Fruit fly (Drosophila melanogaster) whole organism, wandering third instar larva: Measurements from ENCODE around the gene CG13390.

Experiments
- Abd-B ChIP-seq: fragments of >200 bp; optimal IDR thresholded peaks from 2 replicates; lab custom pipeline; 2017; ENCODE audit warnings: missing biosample characterization, missing genetic modification characterization
- CG32264 ChIP-seq: fragments of 200-800 bp; sonication (Bioruptor generic); optimal IDR thresholded peaks from 2 replicates; lab custom pipeline; 2016; ENCODE audit warnings: missing biosample characterization, missing genetic modification characterization
- CG9705 ChIP-seq: fragments of 200-800 bp; sonication (Bioruptor generic); optimal IDR thresholded peaks from 2 replicates; lab custom pipeline; 2018; ENCODE audit warnings: missing biosample characterization, mild to moderate bottlenecking, missing genetic modification characterization
- CrebA ChIP-seq: fragments of 200-800 bp; sonication (Bioruptor generic); optimal IDR thresholded peaks from 2 replicates; lab custom pipeline; 2016; ENCODE audit warnings: missing biosample characterization, mild to moderate bottlenecking, missing genetic modification characterization, borderline replicate concordance
- Dfd ChIP-seq: fragments of >200 bp; optimal IDR thresholded peaks from 2 replicates; lab custom pipeline; 2017; ENCODE audit warnings: missing biosample characterization, missing genetic modification characterization
- Dif ChIP-seq: fragments of 200-275, 200-300 bp; sonication (Bioruptor generic); optimal IDR thresholded peaks from 2 replicates; lab custom pipeline; 2018; ENCODE audit warnings: missing biosample characterization, missing genetic modification characterization; ENCODE audit not compliant: partially characterized antibody
- GATAd ChIP-seq: sonication (Bioruptor generic); optimal IDR thresholded peaks from 2 replicates; lab custom pipeline; 2016; ENCODE audit warnings: missing biosample characterization, missing genetic modification characterization
- HLH106 ChIP-seq: fragments of 200-800 bp; optimal IDR thresholded peaks from 3 replicates; lab custom pipeline; 2019; ENCODE audit warnings: missing biosample characterization, mild to moderate bottlenecking, missing genetic modification characterization, moderate library complexity
- Hnf4 ChIP-seq: fragments of 200-800 bp; sonication (Bioruptor generic); optimal IDR thresholded peaks from 2 replicates; lab custom pipeline; 2016; ENCODE audit warnings: missing biosample characterization, mild to moderate bottlenecking, missing genetic modification characterization
- Hr78 ChIP-seq: fragments of >200 bp; optimal IDR thresholded peaks from 2 replicates; lab custom pipeline; 2017; ENCODE audit warnings: missing biosample characterization, missing genetic modification characterization
- Hr83 ChIP-seq: fragments of 200-300 bp; sonication (Bioruptor generic); optimal IDR thresholded peaks from 2 replicates; lab custom pipeline; 2016; ENCODE audit warnings: missing biosample characterization, mild to moderate bottlenecking, missing genetic modification characterization, moderate library complexity; ENCODE audit not compliant: poor library complexity, severe bottlenecking
- Jra ChIP-seq: sonication (Bioruptor generic); optimal IDR thresholded peaks from 2 replicates; lab custom pipeline; 2016; ENCODE audit warnings: missing biosample characterization, missing genetic modification characterization
- Mio ChIP-seq: sonication (Bioruptor generic); optimal IDR thresholded peaks from 2 replicates; lab custom pipeline; 2016; ENCODE audit warnings: missing biosample characterization, missing genetic modification characterization
- Myc ChIP-seq: fragments of >200 bp; optimal IDR thresholded peaks from 2 replicates; lab custom pipeline; 2017
- N ChIP-seq: fragments of >200 bp; optimal IDR thresholded peaks from 2 replicates; lab custom pipeline; 2018; ENCODE audit warnings: missing biosample characterization, missing external identifiers, missing genetic modification characterization
- OdsH ChIP-seq: fragments of 200-800 bp; sonication (Bioruptor generic); optimal IDR thresholded peaks from 2 replicates; lab custom pipeline; 2016; ENCODE audit warnings: missing biosample characterization, mild to moderate bottlenecking, missing genetic modification characterization
- Rel ChIP-seq, 2 experiments: fragments of 200-800 bp; sonication (Bioruptor generic) in 1 of 2; optimal IDR thresholded peaks; 2 replicates in 1 of 2; 3 replicates in 1 of 2; lab custom pipeline; 2016 to 2019; ENCODE audit warnings: mild to moderate bottlenecking in 2 of 2, missing biosample characterization in 2 of 2, missing genetic modification characterization in 2 of 2, moderate library complexity in 1 of 2
- Sp1 ChIP-seq: fragments of 200-800 bp; sonication (Bioruptor generic); optimal IDR thresholded peaks from 3 replicates; lab custom pipeline; 2019; ENCODE audit warnings: missing biosample characterization, mild to moderate bottlenecking, missing genetic modification characterization, moderate library complexity
- Vsx2 ChIP-seq: fragments of 200-300, 225-300 bp; sonication (Bioruptor generic); optimal IDR thresholded peaks from 2 replicates; lab custom pipeline; 2018; ENCODE audit warnings: missing biosample characterization, missing genetic modification characterization; ENCODE audit not compliant: partially characterized antibody
- br ChIP-seq: fragments of 200-800 bp; sonication (Bioruptor generic); optimal IDR thresholded peaks from 2 replicates; lab custom pipeline; 2016; ENCODE audit warnings: missing biosample characterization, missing genetic modification characterization
- brk ChIP-seq: fragments of 200-800 bp; sonication (Bioruptor generic); optimal IDR thresholded peaks from 2 replicates; lab custom pipeline; 2016; ENCODE audit warnings: missing biosample characterization, mild to moderate bottlenecking, missing genetic modification characterization
- dl ChIP-seq, 2 experiments: fragments of 175-275, 200-275 bp in 1 of 2; fragments of 200-275 bp in 1 of 2; sonication (Bioruptor generic); optimal IDR thresholded peaks; lab custom pipeline; 2018; ENCODE audit warnings: mild to moderate bottlenecking in 2 of 2, missing biosample characterization in 2 of 2, missing genetic modification characterization in 2 of 2, moderate library complexity in 2 of 2; ENCODE audit not compliant: partially characterized antibody in 2 of 2, insufficient read depth in 1 of 2
- dmrt93B ChIP-seq: fragments of 200-800 bp; sonication (Bioruptor generic); optimal IDR thresholded peaks from 2 replicates; lab custom pipeline; 2018; ENCODE audit warnings: missing biosample characterization, mild to moderate bottlenecking, missing genetic modification characterization
- dsf ChIP-seq: sonication (Bioruptor generic); optimal IDR thresholded peaks from 2 replicates; lab custom pipeline; 2016; ENCODE audit warnings: missing biosample characterization, missing genetic modification characterization, borderline replicate concordance
- ey ChIP-seq: fragments of 200-800 bp; sonication (Bioruptor generic); optimal IDR thresholded peaks from 2 replicates; lab custom pipeline; 2016; ENCODE audit warnings: missing biosample characterization, missing genetic modification characterization
- foxo ChIP-seq, 2 experiments: fragments of 200-800 bp; sonication (Bioruptor generic); optimal IDR thresholded peaks; 2 replicates in 1 of 2; 3 replicates in 1 of 2; lab custom pipeline; 2016 to 2017; ENCODE audit warnings: missing biosample characterization in 2 of 2, missing genetic modification characterization in 2 of 2
- fru ChIP-seq: fragments of 200-800 bp; sonication (Bioruptor generic); optimal IDR thresholded peaks from 3 replicates; lab custom pipeline; 2016; ENCODE audit warnings: missing biosample characterization, mild to moderate bottlenecking, missing genetic modification characterization
- h ChIP-seq: fragments of 200-800 bp; sonication (Bioruptor generic); optimal IDR thresholded peaks from 3 replicates; lab custom pipeline; 2016; ENCODE audit warnings: missing biosample characterization, mild to moderate bottlenecking, missing genetic modification characterization
- jim ChIP-seq: fragments of 175-275, 200-325 bp; sonication (Bioruptor generic); optimal IDR thresholded peaks from 2 replicates; lab custom pipeline; 2016; ENCODE audit warnings: missing biosample characterization, mild to moderate bottlenecking, missing genetic modification characterization
- lola ChIP-seq: fragments of >200 bp; optimal IDR thresholded peaks from 2 replicates; lab custom pipeline; 2017; ENCODE audit warnings: missing biosample characterization, missing genetic modification characterization
- pan ChIP-seq: fragments of >200 bp; optimal IDR thresholded peaks from 2 replicates; lab custom pipeline; 2017
- psq ChIP-seq: fragments of 200-800 bp; sonication (Bioruptor generic); optimal IDR thresholded peaks from 3 replicates; lab custom pipeline; 2017; ENCODE audit warnings: missing biosample characterization, mild to moderate bottlenecking, missing genetic modification characterization, moderate library complexity
- rgr ChIP-seq: fragments of 200-800 bp; sonication (Bioruptor generic); optimal IDR thresholded peaks from 3 replicates; lab custom pipeline; 2016; ENCODE audit warnings: missing biosample characterization, mild to moderate bottlenecking, missing genetic modification characterization
- sage ChIP-seq: fragments of 200-800 bp; sonication (Bioruptor generic); optimal IDR thresholded peaks from 2 replicates; lab custom pipeline; 2016; ENCODE audit warnings: missing biosample characterization, mild to moderate bottlenecking, missing genetic modification characterization
- sv ChIP-seq: fragments of 200-800 bp; sonication (Bioruptor generic); optimal IDR thresholded peaks from 3 replicates; lab custom pipeline; 2016; ENCODE audit warnings: missing biosample characterization, missing genetic modification characterization
- tai ChIP-seq: sonication (Bioruptor generic); optimal IDR thresholded peaks from 2 replicates; lab custom pipeline; 2016; ENCODE audit warnings: missing biosample characterization, missing genetic modification characterization
- usp ChIP-seq: fragments of >200 bp; optimal IDR thresholded peaks from 2 replicates; lab custom pipeline; 2017; ENCODE audit warnings: missing biosample characterization, missing genetic modification characterization
- woc ChIP-seq: sonication (Bioruptor generic); optimal IDR thresholded peaks from 2 replicates; lab custom pipeline; 2016; ENCODE audit warnings: missing biosample characterization, mild to moderate bottlenecking, missing genetic modification characterization

The CG13390 gene

dm6 chr2L:8361204-8361952 lies 15.2 kb downstream of the CG13390 start:
- TF ChIP-seq Myc (lab: Kevin White, UChicago) (no peak), psq (peak; percentile 59), pan (lab: Kevin White, UChicago) (no peak), Sp1 (GFP tag; lab: Kevin White, UChicago) (peak; percentile 33), h (peak; percentile 70), usp (GFP tag; lab: Kevin White, UChicago) (no peak), brk (no peak), Hr83 (GFP tag; lab: Kevin White, UChicago) (no peak), foxo (GFP tag; optimal IDR thresholded peaks at IDR 0.05; lab: Kevin White, UChicago) (peak in 1 of 2 experiments; percentile 49), lola (GFP tag; lab: Kevin White, UChicago) (no peak), woc (GFP tag; lab: Kevin White, UChicago) (peak; percentile 35), fru (GFP tag; lab: Kevin White, UChicago) (peak; percentile 75), CrebA (GFP tag; lab: Kevin White, UChicago) (no peak), ey (peak; percentile 64), GATAd (no peak), OdsH (GFP tag; lab: Kevin White, UChicago) (peak; percentile 36), CG9705 (GFP tag; lab: Kevin White, UChicago) (peak; percentile 7), Mio (GFP tag; lab: Kevin White, UChicago) (no peak), br (GFP tag; lab: Kevin White, UChicago) (peak; percentile 46), jim (GFP tag; lab: Kevin White, UChicago) (no peak), Dfd (GFP tag; lab: Kevin White, UChicago) (no peak), Jra (no peak), rgr (GFP tag; lab: Kevin White, UChicago) (peak; percentile 17), Abd-B (GFP tag; lab: Kevin White, UChicago) (no peak), HLH106 (peak; percentile 59), Rel (GFP tag; optimal IDR thresholded peaks at IDR 0.05; lab: Kevin White, UChicago) (no peak), Rel (tag; optimal IDR thresholded peaks at IDR 0.05; lab: Kevin White, UChicago) (no peak), Vsx2 (GFP tag; lab: Kevin White, UChicago) (no peak), CG32264 (GFP tag; lab: Kevin White, UChicago) (no peak), Hnf4 (GFP tag; lab: Kevin White, UChicago) (peak; percentile 1), N (GFP tag; lab: Kevin White, UChicago) (no peak), Hr78 (GFP tag; lab: Kevin White, UChicago) (no peak), dmrt93B (GFP tag; lab: Kevin White, UChicago) (peak; percentile 28), Dif (GFP tag; lab: Kevin White, UChicago) (no peak), dsf (GFP tag; lab: Kevin White, UChicago) (no peak), sv (GFP tag; lab: Kevin White, UChicago) (no peak), dl (GFP tag; optimal IDR thresholded peaks at IDR 0.05; lab: Kevin White, UChicago; ENCODE audit: insufficient read depth in 1 of 2, partially characterized antibody in 2 of 2) (no peak), sage (GFP tag; lab: Kevin White, UChicago) (no peak), tai (GFP tag; lab: Kevin White, UChicago) (no peak)
- TF ChIP-seq, all 38 proteins: peak for 14

dm6 chr2L:8355419-8355818 lies 21.2 kb downstream of the CG13390 start:
- TF ChIP-seq h: no peak
- no peak for TF ChIP-seq jim (GFP tag; lab: Kevin White, UChicago)
- TF ChIP-seq brk: no peak
- no peak for TF ChIP-seq fru (GFP tag; lab: Kevin White, UChicago)
- TF ChIP-seq Vsx2 (GFP tag; lab: Kevin White, UChicago): no peak
- no peak for TF ChIP-seq Hr78 (GFP tag; lab: Kevin White, UChicago)
- no peak for TF ChIP-seq Dif (GFP tag; lab: Kevin White, UChicago)
- TF ChIP-seq Sp1 (GFP tag; lab: Kevin White, UChicago): no peak
- no peak for TF ChIP-seq lola (GFP tag; lab: Kevin White, UChicago)
- TF ChIP-seq CrebA (GFP tag; lab: Kevin White, UChicago): no peak
- TF ChIP-seq pan (lab: Kevin White, UChicago): no peak
- no peak for TF ChIP-seq N (GFP tag; lab: Kevin White, UChicago)
